Fruit fly (Drosophila melanogaster) whole organism, adult: Measurements from ENCODE around the gene CrzR.

Source experiments
- CG11617 ChIP-seq: fragments of 200-800 bp; sonication (Bioruptor generic); optimal IDR thresholded peaks from 2 replicates; lab custom pipeline; 2017; ENCODE audit warnings: mild to moderate bottlenecking, missing biosample characterization, missing genetic modification reagents, missing genetic modification characterization
- CG12768 ChIP-seq: fragments of 200-800 bp; sonication (Bioruptor generic); optimal IDR thresholded peaks from 2 replicates; lab custom pipeline; 2017; ENCODE audit warnings: missing biosample characterization, missing genetic modification characterization, mild to moderate bottlenecking, moderate library complexity, missing genetic modification reagents
- CG1620 ChIP-seq: fragments of 200-800 bp; sonication (Bioruptor generic); optimal IDR thresholded peaks from 2 replicates; lab custom pipeline; 2016; ENCODE audit warnings: missing biosample characterization, missing genetic modification characterization
- CG33017 ChIP-seq: fragments of 200-800 bp; sonication (Bioruptor generic); optimal IDR thresholded peaks from 2 replicates; lab custom pipeline; 2018; ENCODE audit warnings: missing biosample characterization, mild to moderate bottlenecking, missing genetic modification characterization, moderate library complexity
- CG5204 ChIP-seq: fragments of 200-800 bp; sonication (Bioruptor generic); optimal IDR thresholded peaks from 2 replicates; lab custom pipeline; 2016; ENCODE audit warnings: missing biosample characterization, missing genetic modification characterization
- CG7101 ChIP-seq: fragments of 200-800 bp; sonication (Bioruptor generic); optimal IDR thresholded peaks from 2 replicates; lab custom pipeline; 2018; ENCODE audit warnings: missing biosample characterization, mild to moderate bottlenecking, missing genetic modification characterization, moderate library complexity
- Crg-1 ChIP-seq: fragments of 200-800 bp; sonication (Bioruptor generic); optimal IDR thresholded peaks from 2 replicates; lab custom pipeline; 2016; ENCODE audit warnings: missing biosample characterization, missing genetic modification characterization
- Hr96 ChIP-seq: fragments of 200-800 bp; sonication (Bioruptor generic); optimal IDR thresholded peaks from 2 replicates; lab custom pipeline; 2016; ENCODE audit warnings: missing biosample characterization, missing genetic modification characterization
- cnc ChIP-seq, 2 experiments: fragments of >200 bp; optimal IDR thresholded peaks; 2 replicates each; lab custom pipeline; 2017
- kay ChIP-seq: fragments of 200-800 bp; sonication (Bioruptor generic); peaks from one replicate; lab custom pipeline; 2016; ENCODE audit warnings: missing biosample characterization, missing genetic modification characterization, borderline replicate concordance
- ovo ChIP-seq: fragments of 200-800 bp; sonication (Bioruptor generic); optimal IDR thresholded peaks from 2 replicates; lab custom pipeline; 2016; ENCODE audit warnings: missing biosample characterization, missing genetic modification characterization
- pad ChIP-seq: fragments of 200-800 bp; sonication (Bioruptor generic); optimal IDR thresholded peaks from 3 replicates; lab custom pipeline; 2017; ENCODE audit warnings: missing biosample characterization, missing genetic modification characterization, mild to moderate bottlenecking, moderate library complexity, missing genetic modification reagents
- toe ChIP-seq: fragments of 200-800 bp; sonication (Bioruptor generic); optimal IDR thresholded peaks from 2 replicates; lab custom pipeline; 2016; ENCODE audit warnings: missing biosample characterization, missing genetic modification characterization

dm6 chr3L:12298092-12298491 lies 53.3 kb downstream of the CrzR start:
- no peak for TF ChIP-seq ovo (GFP tag; lab: Kevin White, UChicago)
- TF ChIP-seq cnc (optimal IDR thresholded peaks at IDR 0.05; lab: Kevin White, UChicago) = no peak
- no peak for TF ChIP-seq toe (GFP tag; lab: Kevin White, UChicago)
- no peak for TF ChIP-seq CG5204 (GFP tag; lab: Kevin White, UChicago)
- TF ChIP-seq CG7101 (tag; lab: Kevin White, UChicago) = no peak
- TF ChIP-seq CG12768 (GFP tag; lab: Kevin White, UChicago) = no peak
- no peak for TF ChIP-seq CG1620
- TF ChIP-seq Crg-1 (GFP tag; lab: Kevin White, UChicago) = no peak
- no peak for TF ChIP-seq kay
- no peak for TF ChIP-seq pad
- no peak for TF ChIP-seq CG11617
- TF ChIP-seq CG33017 = no peak
- TF ChIP-seq Hr96 (GFP tag; lab: Kevin White, UChicago) = no peak
